Worm (Caenorhabditis elegans): ENCODE measurements around the gene nhr-232.

- TF ChIP-seq ztf-29 (GFP tag; IDR thresholded peaks at IDR 0.05), result no peak
- TF ChIP-seq med-1 (GFP tag; optimal IDR thresholded peaks at IDR 0.05; ENCODE audit: insufficient read depth), result no peak
- no peak for TF ChIP-seq klf-2 (GFP tag; conservative IDR thresholded peaks at IDR 0.05)
- no peak for TF ChIP-seq flt-1 (GFP tag; IDR thresholded peaks at IDR 0.05)
- no peak for TF ChIP-seq tab-1 (GFP tag; IDR thresholded peaks at IDR 0.05)
Observed at ce11 chrV:10245615-10246014, 10.4 kb upstream of the nhr-232 start.

Data from whole organism, midembryonic.